Fruit fly (Drosophila melanogaster): ENCODE results near the gene CG13311.

The CG13311 gene

DNA sequence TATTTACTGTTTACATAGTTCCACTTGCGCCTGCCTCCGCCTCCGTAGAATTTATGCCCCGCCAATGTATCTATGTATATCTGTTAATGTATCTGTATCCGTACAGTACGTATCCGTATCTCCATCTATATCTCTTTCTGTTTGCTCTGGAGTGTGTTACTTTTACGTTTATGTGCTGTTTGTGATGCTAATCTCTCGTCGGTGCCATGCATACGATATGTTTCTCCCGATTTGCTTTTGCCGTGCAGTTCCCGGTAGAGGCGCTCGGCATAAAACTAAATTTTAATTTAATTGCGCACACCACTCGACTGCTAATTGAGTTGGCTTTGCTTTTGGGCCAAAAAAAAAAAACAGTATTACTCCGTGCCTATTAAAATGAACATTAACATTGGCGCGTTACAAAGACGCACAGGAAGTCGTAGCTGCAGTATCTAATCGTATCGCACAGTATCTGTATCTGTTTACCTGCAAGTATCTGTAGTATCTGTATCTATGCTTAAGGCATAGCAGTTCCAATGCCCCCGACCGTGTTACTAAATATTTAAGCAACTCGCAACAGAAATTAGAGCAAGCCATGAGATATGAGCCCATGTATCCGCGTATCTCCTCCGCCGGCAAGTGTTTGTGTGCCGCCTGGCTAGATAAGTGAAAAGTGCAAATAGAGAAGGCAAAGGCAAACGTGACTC, 28.2 kb upstream of the CG13311 start:
- TF ChIP-seq kay (GFP tag; ENCODE audit: borderline replicate concordance): peak; percentile 67
- TF ChIP-seq tj (GFP tag; optimal IDR thresholded peaks at IDR 0.05): peak; percentile 23
- TF ChIP-seq ovo (GFP tag; optimal IDR thresholded peaks at IDR 0.05): no peak

DNA sequence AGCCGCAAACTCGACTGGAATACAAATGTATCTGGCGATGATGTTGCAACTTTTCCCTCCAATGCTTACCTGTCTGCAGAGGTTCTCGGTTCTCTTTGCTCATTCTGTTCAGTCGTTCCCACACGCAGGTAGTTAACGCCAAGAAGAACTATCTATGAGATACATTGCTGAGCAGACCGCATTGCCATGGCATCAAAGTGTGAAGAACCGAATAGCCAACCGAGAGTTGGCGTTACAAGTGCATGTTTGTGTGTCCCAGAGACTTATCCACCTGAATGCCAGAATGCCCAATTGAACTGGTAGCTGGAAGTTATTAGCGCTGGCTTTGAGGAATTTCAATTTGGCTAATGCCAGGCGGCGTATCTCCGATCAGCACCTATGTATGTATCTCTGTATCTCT, 27.6 kb upstream of the CG13311 start:
- TF ChIP-seq CG33017 (tag; optimal IDR thresholded peaks at IDR 0.05): no peak
- TF ChIP-seq ovo (GFP tag; optimal IDR thresholded peaks at IDR 0.05): no peak
- no peak for TF ChIP-seq pad (GFP tag; optimal IDR thresholded peaks at IDR 0.05)
- TF ChIP-seq CG11617 (GFP tag; optimal IDR thresholded peaks at IDR 0.05): no peak
- TF ChIP-seq cic (GFP tag; optimal IDR thresholded peaks at IDR 0.05): no peak
- no peak for TF ChIP-seq tj (GFP tag; optimal IDR thresholded peaks at IDR 0.05)
- TF ChIP-seq Clk (GFP tag; optimal IDR thresholded peaks at IDR 0.05): no peak
- no peak for TF ChIP-seq CG12768 (GFP tag; optimal IDR thresholded peaks at IDR 0.05)
- no peak for TF ChIP-seq Mnt (GFP tag; optimal IDR thresholded peaks at IDR 0.05)
- no peak for TF ChIP-seq kay (GFP tag; ENCODE audit: borderline replicate concordance)
- TF ChIP-seq CG14711 (tag; optimal IDR thresholded peaks at IDR 0.05): no peak

dm6 chr3L:8827868-8828159, 25.9 kb upstream of the CG13311 start:
- TF ChIP-seq CG11617 (GFP tag; optimal IDR thresholded peaks at IDR 0.05) (no peak), pad (GFP tag; optimal IDR thresholded peaks at IDR 0.05) (no peak), bab1 (GFP tag; optimal IDR thresholded peaks at IDR 0.05) (no peak), CG7045 (GFP tag; optimal IDR thresholded peaks at IDR 0.05) (no peak), CG33017 (tag; optimal IDR thresholded peaks at IDR 0.05) (no peak), CG1620 (GFP tag; optimal IDR thresholded peaks at IDR 0.05) (no peak), Hr96 (GFP tag; optimal IDR thresholded peaks at IDR 0.05) (no peak), cnc (optimal IDR thresholded peaks at IDR 0.05) (no peak), cic (GFP tag; optimal IDR thresholded peaks at IDR 0.05) (no peak), CG14711 (tag; optimal IDR thresholded peaks at IDR 0.05) (no peak), Clk (GFP tag; optimal IDR thresholded peaks at IDR 0.05) (no peak), CG7101 (tag; optimal IDR thresholded peaks at IDR 0.05) (no peak), toe (GFP tag; optimal IDR thresholded peaks at IDR 0.05) (no peak), tj (GFP tag; optimal IDR thresholded peaks at IDR 0.05) (no peak), Crg-1 (GFP tag; optimal IDR thresholded peaks at IDR 0.05) (no peak), Mnt (GFP tag; optimal IDR thresholded peaks at IDR 0.05) (no peak), CG12768 (GFP tag; optimal IDR thresholded peaks at IDR 0.05) (no peak)

DNA sequence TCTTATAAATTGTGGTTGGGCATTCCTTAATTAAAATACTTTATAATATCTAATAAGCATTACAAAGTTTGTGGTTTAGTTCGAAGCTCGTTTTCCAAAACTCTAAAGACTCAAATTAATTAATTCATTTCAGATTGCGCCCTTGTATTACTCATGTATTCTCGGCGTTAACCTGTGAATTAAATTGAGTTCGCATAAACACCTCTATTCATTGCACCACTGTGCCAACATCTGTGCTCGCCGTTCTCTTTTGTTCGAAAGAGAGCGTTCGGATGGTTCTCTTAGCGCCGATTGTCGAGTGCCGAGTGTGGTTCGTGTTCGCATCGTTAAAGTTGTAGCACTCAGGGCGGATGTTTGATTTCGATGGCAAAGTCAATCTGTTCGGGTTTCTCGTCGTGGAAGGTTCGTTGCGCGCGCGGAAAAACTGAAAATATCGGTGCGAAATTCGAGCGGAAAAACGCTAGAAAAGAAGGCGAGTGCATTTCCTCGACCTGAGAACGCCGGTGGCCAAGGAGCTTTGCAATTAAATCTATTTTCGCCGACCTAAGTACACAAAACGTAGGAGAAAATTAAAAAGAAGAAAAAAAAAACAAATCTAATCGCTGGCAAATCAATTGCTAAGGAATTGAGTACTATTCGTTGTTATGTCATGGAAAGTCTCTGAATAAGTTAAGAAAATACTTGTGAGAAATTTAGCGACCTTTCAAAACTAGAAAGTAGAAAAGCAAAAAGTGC, 25.3 kb upstream of the CG13311 start, which contains the start of gene dally:
Gene dally, plus strand, starts transcription at position 373 of the 735 bp plus-strand sequence.
- TF ChIP-seq Crg-1 (GFP tag; optimal IDR thresholded peaks at IDR 0.05) (no peak), Hr96 (GFP tag; optimal IDR thresholded peaks at IDR 0.05) (peak; percentile 53), CG14711 (tag; optimal IDR thresholded peaks at IDR 0.05) (peak; percentile 31), tj (GFP tag; optimal IDR thresholded peaks at IDR 0.05) (peak; percentile 72), CG1620 (GFP tag; optimal IDR thresholded peaks at IDR 0.05) (no peak), Mnt (GFP tag; optimal IDR thresholded peaks at IDR 0.05) (peak; percentile 63), CG33017 (tag; optimal IDR thresholded peaks at IDR 0.05) (peak; percentile 64), Clk (GFP tag; optimal IDR thresholded peaks at IDR 0.05) (no peak), cnc (optimal IDR thresholded peaks at IDR 0.05) (no peak), cic (GFP tag; optimal IDR thresholded peaks at IDR 0.05) (peak; percentile 68), ovo (GFP tag; optimal IDR thresholded peaks at IDR 0.05) (no peak), CG7101 (tag; optimal IDR thresholded peaks at IDR 0.05) (peak; percentile 2), CG5204 (GFP tag; optimal IDR thresholded peaks at IDR 0.05) (no peak), toe (GFP tag; optimal IDR thresholded peaks at IDR 0.05) (peak; percentile 52), kay (GFP tag; ENCODE audit: borderline replicate concordance) (peak; percentile 91), bab1 (GFP tag; optimal IDR thresholded peaks at IDR 0.05) (peak; percentile 57), CG11617 (GFP tag; optimal IDR thresholded peaks at IDR 0.05) (peak; percentile 42), pad (GFP tag; optimal IDR thresholded peaks at IDR 0.05) (no peak), CG12768 (GFP tag; optimal IDR thresholded peaks at IDR 0.05) (peak; percentile 36), CG7045 (GFP tag; optimal IDR thresholded peaks at IDR 0.05) (peak; percentile 51)

DNA sequence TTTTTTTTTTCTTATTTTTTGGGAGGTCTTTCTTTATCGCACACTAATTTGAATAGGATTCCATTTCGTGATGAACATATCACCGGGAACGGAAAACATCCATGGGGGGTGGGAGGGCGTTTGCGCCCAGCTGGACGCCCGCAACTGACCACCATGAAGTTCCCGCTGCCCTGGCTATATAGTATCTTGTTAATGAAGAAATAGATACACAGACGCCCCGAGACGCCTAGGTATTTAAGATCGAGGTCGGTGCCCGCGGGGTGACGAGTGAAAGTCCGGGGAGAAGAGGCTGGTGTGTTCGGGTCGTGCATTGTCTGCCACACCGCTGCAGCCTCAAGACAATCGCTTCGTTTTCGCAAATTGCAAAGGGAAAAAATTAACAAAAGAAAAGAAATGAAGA, 24.1 kb upstream of the CG13311 start:
- TF ChIP-seq ovo (GFP tag; optimal IDR thresholded peaks at IDR 0.05) (no peak), CG7045 (GFP tag; optimal IDR thresholded peaks at IDR 0.05) (no peak), Clk (GFP tag; optimal IDR thresholded peaks at IDR 0.05) (no peak), Mnt (GFP tag; optimal IDR thresholded peaks at IDR 0.05) (no peak), CG14711 (tag; optimal IDR thresholded peaks at IDR 0.05) (no peak), CG12768 (GFP tag; optimal IDR thresholded peaks at IDR 0.05) (no peak), Hr96 (GFP tag; optimal IDR thresholded peaks at IDR 0.05) (no peak), cnc (optimal IDR thresholded peaks at IDR 0.05) (no peak), tj (GFP tag; optimal IDR thresholded peaks at IDR 0.05) (no peak), pad (GFP tag; optimal IDR thresholded peaks at IDR 0.05) (no peak), toe (GFP tag; optimal IDR thresholded peaks at IDR 0.05) (no peak), CG33017 (tag; optimal IDR thresholded peaks at IDR 0.05) (no peak), cic (GFP tag; optimal IDR thresholded peaks at IDR 0.05) (no peak)

- TF ChIP-seq tj (GFP tag; optimal IDR thresholded peaks at IDR 0.05): no peak
- TF ChIP-seq Mnt (GFP tag; optimal IDR thresholded peaks at IDR 0.05): no peak
- TF ChIP-seq Hr96 (GFP tag; optimal IDR thresholded peaks at IDR 0.05): no peak
- no peak for TF ChIP-seq CG11617 (GFP tag; optimal IDR thresholded peaks at IDR 0.05)
- TF ChIP-seq ovo (GFP tag; optimal IDR thresholded peaks at IDR 0.05): no peak
- TF ChIP-seq pad (GFP tag; optimal IDR thresholded peaks at IDR 0.05): no peak
These were observed 23.6 kb upstream of the CG13311 start for dm6 chr3L:8825560-8825959.
